Worm (Caenorhabditis elegans) whole organism, L4 larva: ENCODE results near the gene nhr-13.

ENCODE experiments used
- D1046.2 ChIP-seq: fragments of 200-800 bp; sonication (Bioruptor generic); IDR thresholded peaks from 2 replicates; pipeline ENCODE4 v1.3.6; 2022; ENCODE audit warnings: missing genetic modification characterization, missing compliant biosample characterization
- F10B5.3 ChIP-seq: sonication (generic microtip); optimal IDR thresholded peaks from 2 replicates; lab custom pipeline; 2016; ENCODE audit warnings: mild to moderate bottlenecking, missing genetic modification characterization, missing compliant biosample characterization
- F44E2.7 ChIP-seq: fragments of 200-800 bp; sonication (Bioruptor generic); IDR thresholded peaks from 2 replicates; pipeline ENCODE4 v2.1.2; 2022; ENCODE audit warnings: missing genetic modification characterization, missing compliant biosample characterization
- F49E8.2 ChIP-seq: sonication (generic microtip); optimal IDR thresholded peaks from 2 replicates; lab custom pipeline; 2016; ENCODE audit warnings: missing compliant biosample characterization, mild to moderate bottlenecking, missing genetic modification characterization, borderline replicate concordance
- T20F7.1 ChIP-seq: fragments of 200-800 bp; sonication (Bioruptor generic); optimal IDR thresholded peaks from 2 replicates; lab custom pipeline; 2018; ENCODE audit warnings: mild to moderate bottlenecking, missing genetic modification characterization, missing compliant biosample characterization
- Y48G9A.11 ChIP-seq: fragments of 200-800 bp; sonication (Bioruptor generic); IDR thresholded peaks from 2 replicates; pipeline ENCODE4 v1.3.6; 2022; ENCODE audit warnings: missing genetic modification reagents, missing genetic modification characterization, missing compliant biosample characterization
- Y5F2A.4 ChIP-seq: fragments of 200-800 bp; sonication (Bioruptor generic); optimal IDR thresholded peaks from 2 replicates; lab custom pipeline; 2018; ENCODE audit warnings: mild to moderate bottlenecking, missing genetic modification characterization, missing compliant biosample characterization
- aha-1 ChIP-seq: fragments of 150-350 bp; peaks from one replicate; lab custom pipeline; 2014; ENCODE audit warnings: missing biosample characterization, missing genetic modification characterization
- arid-1 ChIP-seq: fragments of 200-800 bp; sonication (Bioruptor generic); conservative IDR thresholded peaks from 2 replicates; pipeline ENCODE4 v1.3.6; 2022; ENCODE audit warnings: missing genetic modification reagents, missing genetic modification characterization, missing compliant biosample characterization
- ceh-28 ChIP-seq: fragments of 150-350 bp; optimal IDR thresholded peaks from 2 replicates; lab custom pipeline; 2014; ENCODE audit warnings: missing biosample characterization, missing genetic modification reagents, missing genetic modification characterization
- ceh-32 ChIP-seq: sonication (generic microtip); optimal IDR thresholded peaks from 2 replicates; lab custom pipeline; 2016; ENCODE audit warnings: mild to moderate bottlenecking, missing genetic modification characterization, missing compliant biosample characterization; ENCODE audit not compliant: poor library complexity
- cey-2 ChIP-seq: sonication (generic microtip); optimal IDR thresholded peaks from 3 replicates; lab custom pipeline; 2017; ENCODE audit warnings: missing genetic modification characterization, mild to moderate bottlenecking, missing compliant biosample characterization, antibody characterized with exemption, borderline replicate concordance; ENCODE audit not compliant: insufficient read depth
- daf-12 ChIP-seq: fragments of 150-350 bp; optimal IDR thresholded peaks from 2 replicates; lab custom pipeline; 2014; ENCODE audit warnings: missing biosample characterization, missing genetic modification reagents, missing genetic modification characterization
- daf-16 ChIP-seq, 3 experiments: sonication (generic microtip); optimal IDR thresholded peaks; 2 replicates each; lab custom pipeline; 2016 to 2017; ENCODE audit warnings: missing genetic modification characterization in 3 of 3, missing genetic modification reagents in 3 of 3, mild to moderate bottlenecking in 2 of 3, missing compliant biosample characterization in 2 of 3, missing biosample characterization in 1 of 3, moderate library complexity in 1 of 3
- daf-19 ChIP-seq: fragments of 200-800 bp; sonication (Bioruptor generic); conservative IDR thresholded peaks from 2 replicates; pipeline ENCODE4 v1.3.6; 2022; ENCODE audit warnings: missing genetic modification characterization, missing compliant biosample characterization
- dmd-6 ChIP-seq: fragments of 200-800 bp; sonication (Bioruptor generic); IDR thresholded peaks from 2 replicates; pipeline ENCODE4 v1.3.6; 2022; ENCODE audit warnings: missing genetic modification reagents, missing genetic modification characterization, missing compliant biosample characterization
- dve-1 ChIP-seq: sonication (generic microtip); optimal IDR thresholded peaks from 2 replicates; lab custom pipeline; 2017; ENCODE audit warnings: antibody characterized with exemption, mild to moderate bottlenecking, missing genetic modification characterization, missing compliant biosample characterization; ENCODE audit not compliant: insufficient read depth
- egl-27 ChIP-seq: sonication (generic microtip); optimal IDR thresholded peaks from 3 replicates; lab custom pipeline; 2017; ENCODE audit warnings: missing biosample characterization, missing genetic modification reagents, missing genetic modification characterization
- egl-43 ChIP-seq: fragments of 200-800 bp; sonication (Bioruptor generic); IDR thresholded peaks from 2 replicates; pipeline ENCODE4 v1.3.6; 2022; ENCODE audit warnings: missing genetic modification reagents, missing genetic modification characterization, missing compliant biosample characterization
- fkh-10 ChIP-seq: fragments of 150-350 bp; optimal IDR thresholded peaks from 2 replicates; lab custom pipeline; 2014; ENCODE audit warnings: missing biosample characterization, missing genetic modification reagents, missing genetic modification characterization
- lim-7 ChIP-seq: fragments of 200-800 bp; sonication (Bioruptor generic); IDR thresholded peaks from 2 replicates; pipeline ENCODE4 v1.3.6; 2022; ENCODE audit warnings: missing genetic modification characterization, missing compliant biosample characterization
- lin-15B ChIP-seq: fragments of 150-350 bp; sonication (generic microtip); optimal IDR thresholded peaks from 3 replicates; lab custom pipeline; 2014; ENCODE audit warnings: missing biosample characterization, missing genetic modification characterization
- lin-39 ChIP-seq: fragments of 150-350 bp; optimal IDR thresholded peaks from 2 replicates; lab custom pipeline; 2014; ENCODE audit warnings: missing biosample characterization, missing genetic modification reagents, missing genetic modification characterization
- lir-3 ChIP-seq: sonication (generic microtip); optimal IDR thresholded peaks from 2 replicates; lab custom pipeline; 2016; ENCODE audit warnings: mild to moderate bottlenecking, missing genetic modification characterization, missing compliant biosample characterization
- mxl-2 ChIP-seq: fragments of 200-800 bp; sonication (Bioruptor generic); conservative IDR thresholded peaks from 2 replicates; pipeline ENCODE4 v1.3.6; 2022; ENCODE audit warnings: missing genetic modification reagents, missing genetic modification characterization, missing compliant biosample characterization
- mxl-3 ChIP-seq: fragments of 200-800 bp; sonication (Bioruptor generic); optimal IDR thresholded peaks from 2 replicates; lab custom pipeline; 2018; ENCODE audit warnings: mild to moderate bottlenecking, missing genetic modification characterization, missing compliant biosample characterization
- nhr-102 ChIP-seq: sonication (generic microtip); optimal IDR thresholded peaks from 2 replicates; lab custom pipeline; 2016; ENCODE audit warnings: mild to moderate bottlenecking, missing genetic modification characterization, moderate library complexity, missing compliant biosample characterization
- nhr-28 ChIP-seq: fragments of 150-350 bp; optimal IDR thresholded peaks from 2 replicates; lab custom pipeline; 2014; ENCODE audit warnings: missing biosample characterization, missing genetic modification characterization
- nhr-41 ChIP-seq: fragments of 200-800 bp; sonication (Bioruptor generic); IDR thresholded peaks from 2 replicates; pipeline ENCODE4 v1.3.6; 2022; ENCODE audit warnings: missing genetic modification reagents, missing genetic modification characterization, missing compliant biosample characterization
- nhr-42 ChIP-seq: fragments of 200-800 bp; sonication (Bioruptor generic); IDR thresholded peaks from 2 replicates; pipeline ENCODE4 v1.3.6; 2022; ENCODE audit warnings: missing genetic modification characterization, missing compliant biosample characterization
- nhr-48 ChIP-seq: sonication (generic microtip); optimal IDR thresholded peaks from 2 replicates; lab custom pipeline; 2016; ENCODE audit warnings: mild to moderate bottlenecking, missing genetic modification characterization, missing compliant biosample characterization
- nhr-76 ChIP-seq: fragments of 150-350 bp; optimal IDR thresholded peaks from 2 replicates; lab custom pipeline; 2014; ENCODE audit warnings: missing biosample characterization, missing genetic modification characterization
- php-3 ChIP-seq: fragments of 200-800 bp; sonication (Bioruptor generic); IDR thresholded peaks from 2 replicates; pipeline ENCODE4 v1.3.6; 2022; ENCODE audit warnings: missing genetic modification reagents, missing genetic modification characterization, missing compliant biosample characterization
- pqm-1 ChIP-seq: sonication (generic microtip); optimal IDR thresholded peaks from 2 replicates; lab custom pipeline; 2017; ENCODE audit warnings: missing biosample characterization, missing genetic modification characterization
- set-16 ChIP-seq: fragments of 200-800 bp; sonication (Bioruptor generic); IDR thresholded peaks from 2 replicates; pipeline ENCODE4 v1.3.6; 2022; ENCODE audit warnings: missing genetic modification reagents, missing genetic modification characterization, missing compliant biosample characterization
- snpc-1.2 ChIP-seq: fragments of 200-800 bp; sonication (Bioruptor generic); IDR thresholded peaks from 2 replicates; pipeline ENCODE4 v1.3.6; 2022; ENCODE audit warnings: missing genetic modification reagents, missing genetic modification characterization, missing compliant biosample characterization
- snpc-4 ChIP-seq: fragments of 150-350 bp; optimal IDR thresholded peaks from 2 replicates; lab custom pipeline; 2014; ENCODE audit warnings: missing biosample characterization, missing genetic modification characterization
- spr-1 ChIP-seq: sonication (generic microtip); optimal IDR thresholded peaks from 2 replicates; lab custom pipeline; 2016; ENCODE audit warnings: mild to moderate bottlenecking, missing genetic modification characterization, missing compliant biosample characterization
- tra-1 ChIP-seq: fragments of 200-800 bp; sonication (Bioruptor generic); IDR thresholded peaks from 2 replicates; pipeline ENCODE4 v1.3.6; 2022; ENCODE audit warnings: missing genetic modification reagents, missing genetic modification characterization, missing compliant biosample characterization
- unc-39 ChIP-seq: sonication (generic microtip); optimal IDR thresholded peaks from 2 replicates; lab custom pipeline; 2017; ENCODE audit warnings: missing biosample characterization, missing genetic modification characterization
- zfp-2 ChIP-seq: sonication (generic microtip); optimal IDR thresholded peaks from 2 replicates; lab custom pipeline; 2016; ENCODE audit warnings: mild to moderate bottlenecking, missing genetic modification characterization, missing compliant biosample characterization
- ztf-11 ChIP-seq: fragments of 150-350 bp; optimal IDR thresholded peaks from 2 replicates; lab custom pipeline; 2014; ENCODE audit warnings: missing biosample characterization, missing genetic modification characterization
- ztf-7 ChIP-seq: fragments of 150-350 bp; optimal IDR thresholded peaks from 2 replicates; lab custom pipeline; 2014; ENCODE audit warnings: missing biosample characterization, missing genetic modification characterization

nhr-13 gene

DNA sequence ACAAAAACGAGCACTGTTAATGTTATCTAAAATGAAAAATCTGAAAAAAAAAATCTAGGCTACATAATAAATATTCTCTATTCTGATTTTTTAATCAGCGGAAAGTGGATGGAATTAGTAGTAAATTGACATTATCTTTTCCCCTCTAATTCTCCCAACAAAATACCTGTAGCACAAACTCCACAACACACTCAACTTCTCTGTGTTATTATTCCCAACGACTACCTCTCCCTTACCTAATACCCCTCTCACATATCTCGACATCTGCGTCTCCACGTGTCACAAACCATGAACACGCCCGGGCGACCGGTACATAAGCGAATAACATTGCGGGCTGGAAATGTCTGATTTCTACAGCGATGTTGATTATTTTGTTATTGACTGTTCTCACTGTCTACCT is 9.1 kb upstream of the nhr-13 start, which contains the start of gene cyp-33C2:
TSS of gene cyp-33C2 (plus strand) at position 327 of the 400 bp plus-strand sequence.
- no peak for TF ChIP-seq nhr-76
- TF ChIP-seq ztf-11 = no peak
- no peak for TF ChIP-seq T20F7.1
- no peak for TF ChIP-seq daf-16 (GFP tag; optimal IDR thresholded peaks at IDR 0.05; lab: Kevin White, UChicago)
- TF ChIP-seq daf-16 (tag; optimal IDR thresholded peaks at IDR 0.05; lab: Kevin White, UChicago) = peak; percentile 25
- TF ChIP-seq snpc-4 = no peak
- no peak for TF ChIP-seq zfp-2 (tag; lab: Kevin White, UChicago)
- peak; percentile 93 for TF ChIP-seq nhr-28 (tag; lab: Kevin White, UChicago)
- TF ChIP-seq daf-19 = no peak
- no peak for TF ChIP-seq nhr-48 (tag; lab: Kevin White, UChicago)
- peak; percentile 61 for TF ChIP-seq dmd-6 (GFP tag; lab: Robert Waterston, UW)
- no peak for TF ChIP-seq unc-39
- TF ChIP-seq F10B5.3 (tag; lab: Kevin White, UChicago) = no peak
- no peak for TF ChIP-seq lim-7 (GFP tag; lab: Robert Waterston, UW)

DNA sequence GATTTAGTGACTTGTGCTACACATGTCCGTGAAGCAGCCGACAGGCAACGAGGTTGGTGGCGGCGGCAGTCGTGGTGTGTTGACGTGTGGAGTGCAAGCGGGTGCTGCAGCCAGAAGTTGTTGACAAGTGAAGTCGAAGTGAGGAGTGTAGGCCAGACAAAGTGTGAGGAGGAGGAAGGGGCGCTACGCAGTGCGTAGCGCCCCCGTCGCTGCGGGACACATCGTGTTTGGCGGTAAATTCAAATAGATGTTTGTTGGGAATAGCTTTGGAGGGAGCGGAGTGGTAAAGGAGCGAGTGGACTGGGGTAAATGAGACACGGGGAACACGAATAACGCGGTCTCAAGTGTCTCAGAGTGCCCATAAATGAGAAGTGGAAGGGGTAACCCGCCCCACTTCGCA is 6.8 kb upstream of the nhr-13 start:
- TF ChIP-seq daf-12 (no peak), set-16 (GFP tag; lab: Robert Waterston, UW) (0 out of 2 replicates have a peak, but pooled peaks have one; percentile 32), aha-1 (tag; lab: Kevin White, UChicago) (peak; percentile 62), fkh-10 (GFP tag; lab: Kevin White, UChicago) (no peak), dve-1 (tag; lab: Kevin White, UChicago) (no peak)
- TF ChIP-seq, all 104 proteins: peak for 2

DNA sequence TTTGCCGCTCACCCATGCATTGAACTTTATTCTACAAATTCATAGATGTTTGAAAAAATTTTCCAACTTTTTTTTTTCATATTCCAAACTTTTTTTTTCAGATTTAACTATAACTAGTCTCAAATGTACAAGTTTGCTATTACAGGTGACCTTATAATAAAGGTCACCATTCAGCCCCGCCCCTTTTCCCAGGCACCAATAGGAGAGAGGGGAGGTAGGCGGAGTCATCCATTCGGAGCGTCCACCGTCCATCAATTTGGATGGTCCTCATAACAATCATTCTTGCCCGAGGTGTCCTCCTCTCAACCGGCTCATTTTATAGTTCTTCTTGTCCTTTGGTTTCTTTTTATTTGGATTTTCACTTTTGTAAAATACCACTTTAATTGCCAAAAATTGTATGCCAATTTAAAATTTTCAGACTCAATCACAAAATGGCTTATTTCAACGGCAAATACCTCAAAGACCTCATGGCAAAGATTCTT is 4.4 kb upstream of the nhr-13 start, which contains the start of gene Y5H2B.3:
TSS of gene Y5H2B.3 (plus strand) at position 432 of the 482 bp plus-strand sequence.
- TF ChIP-seq nhr-42 (GFP tag; lab: Robert Waterston, UW) = no peak
- TF ChIP-seq egl-27 = no peak
- no peak for TF ChIP-seq Y5F2A.4 (GFP tag; lab: Kevin White, UChicago)
- TF ChIP-seq T20F7.1 = no peak
- TF ChIP-seq pqm-1 (tag; lab: Kevin White, UChicago) = no peak
- TF ChIP-seq nhr-41 (GFP tag; lab: Robert Waterston, UW) = no peak
- TF ChIP-seq, all 104 proteins: peak for 0

DNA sequence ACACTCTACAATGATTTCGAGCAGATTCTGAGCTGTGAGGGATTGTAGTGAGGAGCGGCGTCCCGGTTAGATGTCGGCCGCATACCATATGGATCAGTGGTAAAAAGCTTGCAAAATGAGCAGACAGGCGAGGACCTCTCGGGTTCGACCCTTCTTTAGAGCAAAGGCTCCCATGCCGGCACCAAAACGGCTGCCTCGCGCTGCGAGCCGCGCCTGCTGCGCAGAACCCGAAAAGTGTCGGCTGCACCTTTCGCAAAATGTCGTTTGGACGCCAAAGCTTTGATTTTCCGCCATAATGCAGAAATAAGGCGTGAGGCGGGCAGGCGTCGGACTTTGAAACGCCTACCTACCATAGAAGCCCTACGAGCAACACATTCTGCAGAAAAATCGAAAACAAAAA is 1.9 kb upstream of the nhr-13 start:
- TF ChIP-seq nhr-102 (no peak), daf-19 (no peak), F49E8.2 (no peak), Y48G9A.11 (GFP tag; lab: Robert Waterston, UW) (peak; percentile 71; the same call in 1 of the 2 replicates), lin-39 (tag; lab: Kevin White, UChicago) (no peak), D1046.2 (GFP tag; lab: Robert Waterston, UW) (0 out of 2 replicates have a peak, but pooled peaks have one; percentile 41), cey-2 (tag; lab: Kevin White, UChicago) (no peak), ceh-32 (no peak), mxl-3 (no peak), egl-43 (GFP tag; lab: Robert Waterston, UW) (peak; percentile 70), php-3 (GFP tag; lab: Robert Waterston, UW) (no peak), unc-39 (no peak), dve-1 (tag; lab: Kevin White, UChicago) (no peak), F10B5.3 (tag; lab: Kevin White, UChicago) (no peak), set-16 (GFP tag; lab: Robert Waterston, UW) (peak; percentile 91)

DNA sequence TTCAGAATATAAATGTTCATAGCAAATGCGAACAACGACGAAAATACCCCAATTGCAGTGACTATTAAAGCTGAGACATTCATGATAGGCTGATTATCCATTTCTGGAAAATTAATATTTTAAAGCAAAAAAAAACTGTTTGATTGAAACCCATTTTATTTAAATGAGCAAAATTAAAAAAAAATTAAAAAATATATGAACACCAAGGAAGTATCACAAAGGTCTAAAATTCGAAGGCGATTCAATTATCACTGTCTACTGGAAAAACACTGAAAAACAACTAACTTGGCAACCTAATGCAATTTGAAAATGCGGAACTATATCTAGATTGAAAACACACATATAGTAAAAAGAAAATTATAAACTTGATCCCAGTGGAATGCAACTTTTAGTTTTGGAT is 1.2 kb upstream of the nhr-13 start, which contains the start of gene srbc-42:
TSS of gene srbc-42 (minus strand) at position 101 of the 400 bp plus-strand sequence.
- TF ChIP-seq ceh-28 (no peak), Y5F2A.4 (GFP tag; lab: Kevin White, UChicago) (no peak), snpc-1.2 (GFP tag; lab: Robert Waterston, UW) (no peak), nhr-76 (no peak), tra-1 (GFP tag; lab: Robert Waterston, UW) (no peak), mxl-2 (no peak), T20F7.1 (no peak), lir-3 (no peak), lin-15B (no peak), F44E2.7 (GFP tag; lab: Robert Waterston, UW) (no peak), spr-1 (no peak), ztf-7 (tag; lab: Kevin White, UChicago) (no peak), daf-19 (no peak), arid-1 (GFP tag; lab: Robert Waterston, UW) (no peak)
